Fruit fly (Drosophila melanogaster): ENCODE results near the gene Dlic.

- TF ChIP-seq usp (GFP tag; optimal IDR thresholded peaks at IDR 0.05): no peak
- no peak for TF ChIP-seq CG8478 (optimal IDR thresholded peaks at IDR 0.05)
- no peak for TF ChIP-seq pan (optimal IDR thresholded peaks at IDR 0.05)
- TF ChIP-seq Dll (optimal IDR thresholded peaks at IDR 0.05): no peak
- no peak for TF ChIP-seq psq (optimal IDR thresholded peaks at IDR 0.05)
These were observed 18.2 kb upstream of the Dlic start for dm6 chrX:11135840-11136586.
